Worm (Caenorhabditis elegans) whole organism, L1 larva: Measurements from ENCODE around the gene elt-2.

Source experiments
- aly-2 ChIP-seq: fragments of 150-350 bp; optimal IDR thresholded peaks from 2 replicates; lab custom pipeline; 2014; ENCODE audit warnings: missing biosample characterization, missing genetic modification characterization
- fkh-10 ChIP-seq: sonication (generic microtip); optimal IDR thresholded peaks from 2 replicates; lab custom pipeline; 2017; ENCODE audit warnings: missing biosample characterization, missing genetic modification reagents, missing genetic modification characterization
- fos-1 ChIP-seq: fragments of 150-350 bp; optimal IDR thresholded peaks from 2 replicates; lab custom pipeline; 2014; ENCODE audit warnings: missing biosample characterization, missing genetic modification characterization
- lin-15B ChIP-seq: fragments of 150-350 bp; sonication (generic microtip); optimal IDR thresholded peaks from 3 replicates; lab custom pipeline; 2014; ENCODE audit warnings: missing biosample characterization, missing genetic modification characterization
- mdl-1 ChIP-seq, 2 experiments: fragments of 150-350 bp; optimal IDR thresholded peaks; 2 replicates each; lab custom pipeline; 2014 to 2017; ENCODE audit warnings: missing biosample characterization in 2 of 2, missing genetic modification characterization in 2 of 2, inconsistent platforms in 1 of 2
- nhr-11 ChIP-seq: fragments of 150-350 bp; optimal IDR thresholded peaks from 2 replicates; lab custom pipeline; 2014; ENCODE audit warnings: missing biosample characterization, missing genetic modification characterization
- snpc-4 ChIP-seq: fragments of 150-350 bp; optimal IDR thresholded peaks from 2 replicates; lab custom pipeline; 2014; ENCODE audit warnings: missing biosample characterization, missing genetic modification characterization
- sptf-1 ChIP-seq: fragments of 150-350 bp; optimal IDR thresholded peaks from 2 replicates; lab custom pipeline; 2014; ENCODE audit warnings: missing biosample characterization, missing genetic modification characterization
- zag-1 ChIP-seq: fragments of 150-350 bp; optimal IDR thresholded peaks from 2 replicates; lab custom pipeline; 2014; ENCODE audit warnings: missing biosample characterization, missing genetic modification characterization

DNA sequence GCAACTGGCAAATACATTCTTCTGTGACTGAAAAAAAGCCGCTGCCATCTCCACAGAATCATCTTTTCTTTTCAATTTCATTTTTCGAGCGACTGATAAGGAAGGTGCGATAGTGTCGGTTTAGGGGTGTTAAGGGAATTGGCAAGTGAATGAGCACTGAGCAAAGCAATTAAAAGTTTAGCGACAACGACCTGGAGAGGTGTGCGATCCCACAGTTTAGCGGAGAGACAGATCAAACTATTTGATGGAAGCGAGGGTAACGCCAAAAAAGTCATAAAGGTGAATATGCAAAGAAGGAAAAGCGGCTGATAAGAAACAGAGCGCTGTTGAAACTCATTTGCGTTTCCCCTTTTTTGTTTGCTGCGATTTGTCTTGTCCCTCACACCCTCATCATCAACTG lies 48.0 kb downstream of the elt-2 start, which contains the start of the genes F14F3.5 and slcf-1:
- TF ChIP-seq mdl-1 (tag; optimal IDR thresholded peaks at IDR 0.05; lab: Kevin White, UChicago) (no peak), nhr-11 (tag; lab: Kevin White, UChicago) (no peak), snpc-4 (tag; lab: Kevin White, UChicago) (no peak), sptf-1 (tag; lab: Kevin White, UChicago) (no peak), fkh-10 (no peak), zag-1 (tag; lab: Kevin White, UChicago) (no peak), aly-2 (tag; lab: Kevin White, UChicago) (no peak), lin-15B (tag; lab: Kevin White, UChicago) (no peak), fos-1 (tag; lab: Kevin White, UChicago) (no peak)
